Worm (Caenorhabditis elegans) whole organism, L1 larva: ENCODE data around the gene ins-3.

ENCODE experiments used
- C16A3.4 ChIP-seq: fragments of 150-350 bp; optimal IDR thresholded peaks from 2 replicates; lab custom pipeline; 2014; ENCODE audit warnings: missing biosample characterization, missing genetic modification characterization
- aha-1 ChIP-seq: fragments of 150-350 bp; optimal IDR thresholded peaks from 2 replicates; lab custom pipeline; 2014; ENCODE audit warnings: missing biosample characterization, missing genetic modification characterization
- blmp-1 ChIP-seq: fragments of 150-350 bp; optimal IDR thresholded peaks from 2 replicates; lab custom pipeline; 2014; ENCODE audit warnings: missing biosample characterization, missing genetic modification characterization
- efl-1 ChIP-seq, 4 experiments: fragments of 150-350 bp; optimal IDR thresholded peaks in 3 of 4; peaks in 1 of 4; 1 replicate in 1 of 4; 2 replicates in 3 of 4; lab custom pipeline; 2014; ENCODE audit warnings: missing biosample characterization in 2 of 4, missing genetic modification characterization in 2 of 4, missing genetic modification reagents in 2 of 4
- ets-5 ChIP-seq: fragments of 200-800 bp; sonication (Bioruptor generic); IDR thresholded peaks from 2 replicates; pipeline ENCODE4 v1.3.6; 2022; ENCODE audit warnings: missing genetic modification characterization, missing compliant biosample characterization
- fos-1 ChIP-seq: fragments of 150-350 bp; optimal IDR thresholded peaks from 2 replicates; lab custom pipeline; 2014; ENCODE audit warnings: missing biosample characterization, missing genetic modification characterization
- isw-1 ChIP-seq: fragments of 200-800 bp; sonication (Bioruptor generic); IDR thresholded peaks from 2 replicates; pipeline ENCODE4 v1.3.6; 2022; ENCODE audit warnings: missing genetic modification characterization, missing compliant biosample characterization
- lin-13 ChIP-seq: fragments of 150-350 bp; optimal IDR thresholded peaks from 2 replicates; lab custom pipeline; 2014; ENCODE audit warnings: missing biosample characterization, missing genetic modification reagents, missing genetic modification characterization
- lin-14 ChIP-seq: fragments of 200-800 bp; sonication (Bioruptor generic); optimal IDR thresholded peaks from 2 replicates; lab custom pipeline; 2018; ENCODE audit warnings: mild to moderate bottlenecking, missing genetic modification characterization, moderate library complexity, missing compliant biosample characterization
- lin-35 ChIP-seq, 2 experiments: fragments of 150-350 bp; optimal IDR thresholded peaks; 2 replicates each; lab custom pipeline; 2014; ENCODE audit warnings: missing biosample characterization in 2 of 2, missing genetic modification characterization in 2 of 2, missing genetic modification reagents in 2 of 2
- lin-39 ChIP-seq: fragments of 150-350 bp; optimal IDR thresholded peaks from 2 replicates; lab custom pipeline; 2014; ENCODE audit warnings: missing biosample characterization, missing genetic modification reagents, missing genetic modification characterization
- lir-3 ChIP-seq: sonication (generic microtip); optimal IDR thresholded peaks from 2 replicates; lab custom pipeline; 2016; ENCODE audit warnings: mild to moderate bottlenecking, missing genetic modification characterization, moderate library complexity, missing compliant biosample characterization; ENCODE audit not compliant: poor library complexity
- mef-2 ChIP-seq: fragments of 150-350 bp; optimal IDR thresholded peaks from 2 replicates; lab custom pipeline; 2014; ENCODE audit warnings: missing biosample characterization, missing genetic modification characterization
- nhr-11 ChIP-seq: fragments of 150-350 bp; optimal IDR thresholded peaks from 2 replicates; lab custom pipeline; 2014; ENCODE audit warnings: missing biosample characterization, missing genetic modification characterization
- nhr-12 ChIP-seq: sonication (generic microtip); optimal IDR thresholded peaks from 2 replicates; lab custom pipeline; 2017; ENCODE audit warnings: missing biosample characterization, missing genetic modification characterization
- nhr-19 ChIP-seq: fragments of 200-800 bp; sonication (Bioruptor generic); conservative IDR thresholded peaks from 2 replicates; pipeline ENCODE4 v1.3.6; 2022; ENCODE audit warnings: missing genetic modification characterization, missing compliant biosample characterization
- nhr-20 ChIP-seq: sonication (generic microtip); optimal IDR thresholded peaks from 2 replicates; lab custom pipeline; 2016; ENCODE audit warnings: mild to moderate bottlenecking, missing genetic modification characterization, missing compliant biosample characterization
- nhr-237 ChIP-seq: fragments of 150-350 bp; optimal IDR thresholded peaks from 2 replicates; lab custom pipeline; 2014; ENCODE audit warnings: missing biosample characterization, missing genetic modification characterization
- nhr-28 ChIP-seq: fragments of 150-350 bp; optimal IDR thresholded peaks from 2 replicates; lab custom pipeline; 2014; ENCODE audit warnings: missing biosample characterization, missing genetic modification characterization
- nhr-47 ChIP-seq: sonication (generic microtip); optimal IDR thresholded peaks from 2 replicates; lab custom pipeline; 2016; ENCODE audit warnings: mild to moderate bottlenecking, missing genetic modification characterization, moderate library complexity, missing compliant biosample characterization
- nhr-71 ChIP-seq: sonication (generic microtip); optimal IDR thresholded peaks from 2 replicates; lab custom pipeline; 2016; ENCODE audit warnings: mild to moderate bottlenecking, missing genetic modification characterization, moderate library complexity, missing compliant biosample characterization
- nhr-77 ChIP-seq: fragments of 150-350 bp; optimal IDR thresholded peaks from 2 replicates; lab custom pipeline; 2014; ENCODE audit warnings: missing biosample characterization, missing genetic modification characterization
- nhr-85 ChIP-seq: sonication (generic microtip); peaks from one replicate; lab custom pipeline; 2016; ENCODE audit warnings: missing genetic modification characterization, inconsistent platforms, missing compliant biosample characterization
- nhr-90 ChIP-seq: sonication (generic microtip); optimal IDR thresholded peaks from 2 replicates; lab custom pipeline; 2016; ENCODE audit warnings: mild to moderate bottlenecking, missing genetic modification characterization, missing compliant biosample characterization; ENCODE audit not compliant: poor library complexity
- pag-3 ChIP-seq: sonication (generic microtip); optimal IDR thresholded peaks from 2 replicates; lab custom pipeline; 2017; ENCODE audit warnings: missing genetic modification characterization, mild to moderate bottlenecking, missing compliant biosample characterization, antibody characterized with exemption, borderline replicate concordance; ENCODE audit not compliant: insufficient read depth
- skn-1 ChIP-seq: fragments of 150-350 bp; optimal IDR thresholded peaks from 2 replicates; lab custom pipeline; 2014; ENCODE audit warnings: missing biosample characterization, missing genetic modification characterization
- snu-23 ChIP-seq: sonication (generic microtip); optimal IDR thresholded peaks from 2 replicates; lab custom pipeline; 2016; ENCODE audit warnings: missing genetic modification characterization, missing compliant biosample characterization
- sox-4 ChIP-seq: sonication (generic microtip); optimal IDR thresholded peaks from 2 replicates; lab custom pipeline; 2016; ENCODE audit warnings: missing genetic modification characterization, missing compliant biosample characterization
- sptf-1 ChIP-seq: fragments of 150-350 bp; optimal IDR thresholded peaks from 2 replicates; lab custom pipeline; 2014; ENCODE audit warnings: missing biosample characterization, missing genetic modification characterization
- sup-37 ChIP-seq: fragments of 200-800 bp; sonication (Bioruptor generic); optimal IDR thresholded peaks from 2 replicates; lab custom pipeline; 2018; ENCODE audit warnings: mild to moderate bottlenecking, missing genetic modification characterization, missing compliant biosample characterization
- swsn-7 ChIP-seq: sonication (generic microtip); optimal IDR thresholded peaks from 2 replicates; lab custom pipeline; 2016; ENCODE audit warnings: missing genetic modification characterization, missing compliant biosample characterization
- unc-86 ChIP-seq: sonication (generic microtip); optimal IDR thresholded peaks from 2 replicates; lab custom pipeline; 2016; ENCODE audit warnings: missing genetic modification characterization, missing compliant biosample characterization
- unc-98 ChIP-seq: fragments of 200-800 bp; sonication (Bioruptor generic); IDR thresholded peaks from 2 replicates; pipeline ENCODE4 v1.3.6; 2022; ENCODE audit warnings: missing genetic modification characterization, missing compliant biosample characterization
- xbp-1 ChIP-seq: sonication (generic microtip); optimal IDR thresholded peaks from 2 replicates; lab custom pipeline; 2016; ENCODE audit warnings: missing genetic modification characterization, missing compliant biosample characterization
- zag-1 ChIP-seq: fragments of 150-350 bp; optimal IDR thresholded peaks from 2 replicates; lab custom pipeline; 2014; ENCODE audit warnings: missing biosample characterization, missing genetic modification characterization

The ins-3 gene

DNA sequence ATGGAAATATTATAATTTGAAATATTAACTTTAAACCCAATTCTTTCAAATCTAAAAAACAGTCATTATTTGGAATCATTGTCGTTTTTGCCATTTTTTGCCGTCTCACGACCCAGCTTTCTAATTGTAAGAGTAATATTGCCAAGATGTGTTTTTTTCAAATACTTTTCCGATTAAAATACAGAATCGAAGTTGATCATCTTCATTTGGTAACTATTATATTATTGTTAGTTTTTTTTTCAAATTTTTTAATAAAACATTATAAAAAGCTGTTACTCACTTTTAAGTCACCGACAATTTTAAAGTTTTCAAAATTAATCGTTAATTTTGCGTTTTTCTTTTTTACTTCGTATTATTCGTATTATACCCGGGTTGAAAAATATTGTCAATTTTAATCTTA is 6.7 kb upstream of the ins-3 start, which contains the start of gene ins-5:
TSS of gene ins-5 (plus strand) at position 301 of the 400 bp plus-strand sequence.
- no peak for TF ChIP-seq nhr-71
- TF ChIP-seq lin-39 (tag; lab: Kevin White, UChicago) = no peak
- no peak for TF ChIP-seq blmp-1
- no peak for TF ChIP-seq pag-3 (tag; lab: Kevin White, UChicago)
- TF ChIP-seq C16A3.4 (tag; lab: Kevin White, UChicago) = no peak
- TF ChIP-seq nhr-77 (tag; lab: Kevin White, UChicago) = no peak
- no peak for TF ChIP-seq nhr-47 (tag; lab: Kevin White, UChicago)
- TF ChIP-seq lin-14 = no peak
- no peak for TF ChIP-seq xbp-1 (tag; lab: Kevin White, UChicago)
- TF ChIP-seq nhr-85 (tag; lab: Kevin White, UChicago) = no peak
- no peak for TF ChIP-seq sptf-1

ce11 chrII:5996066-5996465 is 5.5 kb upstream of the ins-3 start, which contains the start of gene ins-4:
Gene ins-4 (plus strand): TSS chrII:5996366.
- TF ChIP-seq nhr-28 (tag; lab: Kevin White, UChicago) (no peak), mef-2 (tag; lab: Kevin White, UChicago) (no peak), ets-5 (GFP tag; lab: Robert Waterston, UW) (no peak), isw-1 (GFP tag; lab: Robert Waterston, UW) (no peak), nhr-47 (tag; lab: Kevin White, UChicago) (no peak), sox-4 (tag; lab: Kevin White, UChicago) (no peak), nhr-85 (tag; lab: Kevin White, UChicago) (no peak), fos-1 (no peak), sup-37 (GFP tag; lab: Kevin White, UChicago) (no peak), snu-23 (GFP tag; lab: Kevin White, UChicago) (no peak), aha-1 (no peak), unc-98 (GFP tag; lab: Robert Waterston, UW) (no peak), efl-1 (optimal IDR thresholded peaks at IDR 0.05; lab: Kevin White, UChicago) (no peak), efl-1 (GFP tag; optimal IDR thresholded peaks at IDR 0.05 in 1 of 2; lab: Kevin White, UChicago) (no peak)

- TF ChIP-seq pag-3 (tag; lab: Kevin White, UChicago) = no peak
- no peak for TF ChIP-seq nhr-77 (tag; lab: Kevin White, UChicago)
- no peak for TF ChIP-seq aha-1
- no peak for TF ChIP-seq lin-35 (GFP tag; optimal IDR thresholded peaks at IDR 0.05; lab: Kevin White, UChicago)
- TF ChIP-seq lin-13 = no peak
- no peak for TF ChIP-seq skn-1
- no peak for TF ChIP-seq xbp-1 (tag; lab: Kevin White, UChicago)
- TF ChIP-seq snu-23 (GFP tag; lab: Kevin White, UChicago) = no peak
- no peak for TF ChIP-seq efl-1 (optimal IDR thresholded peaks at IDR 0.05; lab: Kevin White, UChicago)
- no peak for TF ChIP-seq efl-1 (GFP tag; optimal IDR thresholded peaks at IDR 0.05 in 1 of 2; lab: Kevin White, UChicago)
- no peak for TF ChIP-seq nhr-237 (tag; lab: Kevin White, UChicago)
- no peak for TF ChIP-seq nhr-90 (tag; lab: Kevin White, UChicago)
These were observed 2.3 kb downstream of the ins-3 start, which contains the start of gene ins-2 for ce11 chrII:5988224-5988623. Gene ins-2 (plus strand): TSS chrII:5988524.

DNA sequence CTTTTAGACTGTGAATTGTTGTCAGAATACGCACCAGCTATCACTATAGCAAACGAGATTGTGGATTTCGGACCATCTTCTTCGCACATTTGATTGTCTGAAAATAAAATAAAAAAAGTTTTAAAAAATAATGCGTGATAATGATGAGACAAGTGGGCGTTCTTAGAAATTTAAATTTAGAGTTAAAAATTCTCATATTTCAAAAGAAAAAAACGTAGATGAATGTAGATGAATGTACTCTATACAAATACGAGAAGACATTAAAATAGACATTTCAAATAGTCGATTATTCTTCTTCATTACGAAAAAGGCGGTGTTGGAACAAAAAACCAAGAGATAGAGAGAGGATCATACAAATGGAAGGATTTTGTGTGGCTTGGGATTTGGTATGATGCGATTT is 15.7 kb downstream of the ins-3 start, which contains the start of gene B0034.5:
TSS of gene B0034.5 (minus strand) at position 101 of the 400 bp plus-strand sequence.
- no peak for TF ChIP-seq nhr-12 (tag; lab: Kevin White, UChicago)
- TF ChIP-seq nhr-11 (tag; lab: Kevin White, UChicago) = no peak
- no peak for TF ChIP-seq swsn-7 (tag; lab: Kevin White, UChicago)

DNA sequence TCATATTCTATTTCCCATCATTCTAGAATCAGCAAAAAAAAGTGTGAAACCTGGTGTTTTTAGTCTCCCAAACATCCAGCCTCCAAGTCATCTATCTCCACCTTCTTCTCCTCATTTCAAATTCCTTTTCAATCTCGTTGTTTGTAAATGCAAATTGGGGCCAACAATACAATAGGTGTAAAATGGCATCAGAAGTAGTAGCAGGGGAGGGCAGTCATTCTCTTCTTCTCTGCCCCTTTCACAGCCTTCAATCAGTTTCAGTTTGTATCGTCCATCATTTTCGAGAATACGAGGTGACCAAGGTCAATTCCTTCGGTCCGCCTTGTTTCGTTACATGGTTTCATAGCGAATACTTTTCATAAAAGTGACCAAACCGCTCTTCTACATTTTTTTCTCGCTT is 21.3 kb downstream of the ins-3 start, which contains the start of gene B0034.4:
TSS of gene B0034.4 (minus strand) at position 229 of the 400 bp plus-strand sequence.
- no peak for TF ChIP-seq nhr-20
- peak; percentile 14 for TF ChIP-seq lin-14

DNA sequence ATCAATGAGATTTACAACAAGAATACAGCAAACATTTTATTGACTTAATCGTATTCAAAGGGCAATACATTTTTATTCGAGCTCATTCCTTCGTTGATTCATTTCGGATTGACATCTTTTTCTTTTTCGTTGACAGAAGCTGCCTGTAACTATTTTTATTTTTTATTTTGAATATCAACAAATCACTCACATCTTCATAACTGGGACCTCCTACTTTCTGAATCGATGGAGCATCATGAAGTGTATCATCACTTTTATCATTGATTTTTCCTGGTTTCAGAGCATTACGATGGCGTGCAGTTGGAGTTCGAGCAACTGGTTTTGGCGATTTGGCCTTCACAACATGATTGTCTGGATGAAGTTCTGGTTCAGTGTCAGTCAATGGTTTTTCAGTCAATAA is 22.5 kb downstream of the ins-3 start, which contains the start of gene B0034.1:
TSS of gene B0034.1 (plus strand) at position 301 of the 400 bp plus-strand sequence.
- TF ChIP-seq nhr-77 (tag; lab: Kevin White, UChicago) (no peak), lir-3 (tag; lab: Kevin White, UChicago) (no peak), nhr-19 (no peak), zag-1 (tag; lab: Kevin White, UChicago) (no peak), unc-86 (no peak)
